Worm (Caenorhabditis elegans): ENCODE data around the gene lin-18.

ce11 chrX:3988575-3988974 lies 30.2 kb downstream of the lin-18 start:
- no peak for TF ChIP-seq lin-39 (tag; optimal IDR thresholded peaks at IDR 0.05)
- no peak for TF ChIP-seq fos-1 (tag; optimal IDR thresholded peaks at IDR 0.05)
- no peak for TF ChIP-seq hmg-1.1 (GFP tag; IDR thresholded peaks at IDR 0.05)
- no peak for TF ChIP-seq mxl-2 (GFP tag; conservative IDR thresholded peaks at IDR 0.05)
- no peak for TF ChIP-seq F26F4.8 (GFP tag; conservative IDR thresholded peaks at IDR 0.05)
- no peak for TF ChIP-seq zfp-3 (GFP tag; conservative IDR thresholded peaks at IDR 0.05)
- TF ChIP-seq nhr-76 (tag; optimal IDR thresholded peaks at IDR 0.05) = no peak
- TF ChIP-seq nhr-10 (tag; optimal IDR thresholded peaks at IDR 0.05) = no peak
- no peak for TF ChIP-seq aly-2 (tag; optimal IDR thresholded peaks at IDR 0.05)
- no peak for TF ChIP-seq unc-62 (GFP tag; optimal IDR thresholded peaks at IDR 0.05 in 1 of 2)
- no peak for TF ChIP-seq unc-62 (tag; optimal IDR thresholded peaks at IDR 0.05)
- TF ChIP-seq ctbp-1 (GFP tag; IDR thresholded peaks at IDR 0.05) = no peak
- no peak for TF ChIP-seq hlh-30 (tag; optimal IDR thresholded peaks at IDR 0.05; ENCODE audit: insufficient read depth)
- TF ChIP-seq F49E8.2 (tag; optimal IDR thresholded peaks at IDR 0.05; ENCODE audit: borderline replicate concordance) = no peak
